Worm (Caenorhabditis elegans): ENCODE results near the gene srbc-29.
"Not testable (repeated sequence)": the region's sequence is repeated elsewhere in the genome, so short reads cannot be mapped to it uniquely, and the experiment has no call there.

srbc-29 gene

ce11 chrV:3506252-3506651 is 35.6 kb upstream of the srbc-29 start, which contains the start of gene ugt-64:
Gene ugt-64 (minus strand): TSS chrV:3506352.
- TF ChIP-seq dmd-4 (tag; optimal IDR thresholded peaks at IDR 0.05); sma-3 (GFP tag; optimal IDR thresholded peaks at IDR 0.05); nhr-23 (tag; optimal IDR thresholded peaks at IDR 0.05): not testable (repeated sequence)

ce11 chrV:3505745-3506144 is 35.1 kb upstream of the srbc-29 start:
- TF ChIP-seq fos-1 (tag; optimal IDR thresholded peaks at IDR 0.05) (peak; percentile 77), ama-1 (optimal IDR thresholded peaks at IDR 0.05) (no peak), sma-9 (GFP tag; optimal IDR thresholded peaks at IDR 0.05) (peak; percentile 79), sma-9 (tag; optimal IDR thresholded peaks at IDR 0.05) (no peak), crh-2 (tag; optimal IDR thresholded peaks at IDR 0.05) (peak; percentile 64), blmp-1 (tag; optimal IDR thresholded peaks at IDR 0.05; ENCODE audit: insufficient read depth) (peak; percentile 70), gmeb-1 (tag; optimal IDR thresholded peaks at IDR 0.05) (peak; percentile 20), sma-3 (GFP tag; optimal IDR thresholded peaks at IDR 0.05) (peak; percentile 25), nhr-6 (tag; optimal IDR thresholded peaks at IDR 0.05) (no peak), elt-3 (tag; optimal IDR thresholded peaks at IDR 0.05) (no peak)

- TF ChIP-seq ama-1 (optimal IDR thresholded peaks at IDR 0.05) (no peak), nhr-12 (tag; optimal IDR thresholded peaks at IDR 0.05) (no peak), aly-2 (tag; optimal IDR thresholded peaks at IDR 0.05) (no peak), C34F6.9 (tag; optimal IDR thresholded peaks at IDR 0.05) (no peak), ceh-16 (tag; optimal IDR thresholded peaks at IDR 0.05) (no peak), R02D3.7 (tag; optimal IDR thresholded peaks at IDR 0.05) (no peak), sma-9 (GFP tag; optimal IDR thresholded peaks at IDR 0.05) (no peak), sma-9 (tag; optimal IDR thresholded peaks at IDR 0.05) (no peak), nhr-6 (tag; optimal IDR thresholded peaks at IDR 0.05) (no peak), lin-13 (GFP tag; optimal IDR thresholded peaks at IDR 0.05) (no peak), elt-1 (tag; optimal IDR thresholded peaks at IDR 0.05) (no peak), nhr-23 (tag; optimal IDR thresholded peaks at IDR 0.05) (no peak), nhr-11 (tag; optimal IDR thresholded peaks at IDR 0.05) (no peak)
These were observed 31.4 kb upstream of the srbc-29 start, which contains the start of the genes C07G3.8 and C07G3.10 for ce11 chrV:3502038-3502437. Gene C07G3.8 (minus strand): TSS chrV:3502138. Gene C07G3.10 (plus strand): TSS chrV:3502307.

ce11 chrV:3496880-3497279 is 26.2 kb upstream of the srbc-29 start, which contains the start of gene C07G3.15:
Gene C07G3.15 (minus strand): TSS chrV:3496980.
- no peak for TF ChIP-seq mdl-1 (tag; optimal IDR thresholded peaks at IDR 0.05)
- no peak for TF ChIP-seq nhr-129 (tag; optimal IDR thresholded peaks at IDR 0.05)
- TF ChIP-seq unc-62 (GFP tag; optimal IDR thresholded peaks at IDR 0.05), result no peak
- no peak for TF ChIP-seq sem-4 (tag; optimal IDR thresholded peaks at IDR 0.05)
- no peak for TF ChIP-seq nhr-21 (tag; optimal IDR thresholded peaks at IDR 0.05)
- no peak for TF ChIP-seq sma-9 (GFP tag; optimal IDR thresholded peaks at IDR 0.05)
- no peak for TF ChIP-seq sma-9 (tag; optimal IDR thresholded peaks at IDR 0.05)
- no peak for TF ChIP-seq nhr-10 (tag; optimal IDR thresholded peaks at IDR 0.05)
- TF ChIP-seq ama-1 (optimal IDR thresholded peaks at IDR 0.05), result no peak
- TF ChIP-seq aly-2 (tag; optimal IDR thresholded peaks at IDR 0.05), result no peak
- no peak for TF ChIP-seq ceh-82 (tag; optimal IDR thresholded peaks at IDR 0.05)
- no peak for TF ChIP-seq ceh-16 (tag; optimal IDR thresholded peaks at IDR 0.05)
- TF ChIP-seq sma-3 (GFP tag; optimal IDR thresholded peaks at IDR 0.05), result no peak

- TF ChIP-seq blmp-1 (tag; optimal IDR thresholded peaks at IDR 0.05; ENCODE audit: insufficient read depth) (no peak), nhr-10 (tag; optimal IDR thresholded peaks at IDR 0.05) (no peak), crh-2 (tag; optimal IDR thresholded peaks at IDR 0.05) (no peak), ztf-1 (GFP tag; conservative IDR thresholded peaks at IDR 0.05) (no peak), nhr-129 (tag; optimal IDR thresholded peaks at IDR 0.05) (no peak), C34F6.9 (tag; optimal IDR thresholded peaks at IDR 0.05) (no peak), unc-62 (GFP tag; optimal IDR thresholded peaks at IDR 0.05) (no peak), ceh-16 (tag; optimal IDR thresholded peaks at IDR 0.05) (no peak), lsy-2 (tag; optimal IDR thresholded peaks at IDR 0.05) (no peak), egl-27 (tag; optimal IDR thresholded peaks at IDR 0.05) (no peak), ceh-82 (tag; optimal IDR thresholded peaks at IDR 0.05) (no peak), ama-1 (optimal IDR thresholded peaks at IDR 0.05) (no peak), gmeb-1 (tag; optimal IDR thresholded peaks at IDR 0.05) (no peak), nhr-6 (tag; optimal IDR thresholded peaks at IDR 0.05) (no peak), lin-11 (tag; optimal IDR thresholded peaks at IDR 0.05) (no peak), sma-9 (GFP tag; optimal IDR thresholded peaks at IDR 0.05) (no peak), sma-9 (tag; optimal IDR thresholded peaks at IDR 0.05) (no peak), ztf-11 (tag; optimal IDR thresholded peaks at IDR 0.05) (no peak), sma-3 (GFP tag; optimal IDR thresholded peaks at IDR 0.05) (no peak), fos-1 (tag; optimal IDR thresholded peaks at IDR 0.05) (no peak)
These were observed 19.8 kb upstream of the srbc-29 start, which contains the start of gene srbc-36 for ce11 chrV:3490435-3490834. Gene srbc-36 (minus strand): TSS chrV:3490535.

Measured in whole organism, L2 larva.